Worm (Caenorhabditis elegans): Measurements from ENCODE around the gene msi-1.

msi-1 gene

ce11 chrIII:3935808-3936207, 40.4 kb downstream of the msi-1 start, which contains the start of gene npl-10:
npl-10 (minus strand) TSS chrIII:3935908.
- TF ChIP-seq aha-1 (tag; optimal IDR thresholded peaks at IDR 0.05) (no peak), irx-1 (tag; optimal IDR thresholded peaks at IDR 0.05) (no peak), isw-1 (GFP tag; IDR thresholded peaks at IDR 0.05) (no peak), nhr-85 (tag) (no peak), F16B12.6 (tag; optimal IDR thresholded peaks at IDR 0.05) (no peak), lin-14 (GFP tag; optimal IDR thresholded peaks at IDR 0.05) (no peak), skn-1 (tag; optimal IDR thresholded peaks at IDR 0.05) (no peak), ces-1 (GFP tag; optimal IDR thresholded peaks at IDR 0.05) (no peak), fkh-4 (tag; optimal IDR thresholded peaks at IDR 0.05; ENCODE audit: borderline replicate concordance) (no peak)

DNA sequence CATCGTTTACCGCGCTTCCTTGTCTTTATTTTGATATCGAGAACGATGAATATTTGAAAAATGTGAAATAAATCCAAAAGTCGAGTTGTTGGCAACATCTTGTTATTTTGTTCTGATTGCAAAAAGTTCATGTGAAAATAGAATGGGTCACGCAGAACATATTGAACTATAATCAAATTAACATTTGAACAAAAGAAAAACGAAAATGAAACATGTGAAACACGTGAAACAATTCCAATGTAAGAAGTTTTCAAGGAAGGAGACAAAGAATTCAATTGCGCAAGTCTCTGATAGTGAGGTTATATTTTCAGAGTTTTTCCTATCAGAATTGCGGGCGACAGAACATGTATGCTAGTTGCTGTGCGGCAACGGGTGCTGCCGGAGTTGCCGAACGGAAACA, 44.8 kb downstream of the msi-1 start, which contains the start of gene F37A8.2:
Gene F37A8.2, minus strand, starts transcription at position 101 of the 400 bp plus-strand sequence.
- TF ChIP-seq snpc-4 (tag; optimal IDR thresholded peaks at IDR 0.05) (no peak), nhr-20 (tag; optimal IDR thresholded peaks at IDR 0.05) (no peak), efl-1 (optimal IDR thresholded peaks at IDR 0.05) (no peak), efl-1 (GFP tag; optimal IDR thresholded peaks at IDR 0.05 in 1 of 2) (peak in 1 of 2 experiments; percentile 84), nhr-76 (tag; optimal IDR thresholded peaks at IDR 0.05) (no peak)

DNA sequence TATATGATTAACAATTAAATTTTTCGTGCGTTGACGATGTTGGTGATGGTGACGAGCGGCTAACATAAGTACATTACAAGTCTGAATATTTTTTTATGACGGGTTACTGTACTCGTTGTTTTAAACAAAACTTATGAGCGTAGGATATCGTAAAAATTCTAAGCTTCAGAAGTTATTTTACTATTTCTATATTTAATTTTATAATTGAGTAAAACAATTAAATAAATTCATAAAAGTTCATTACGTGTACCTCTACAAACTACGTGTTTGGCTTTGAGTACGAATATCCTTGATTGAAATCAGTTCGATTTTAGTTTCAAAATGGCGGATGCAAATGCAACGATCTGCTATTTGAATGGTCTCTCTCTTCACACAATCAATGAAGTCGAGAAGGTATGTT, 48.1 kb downstream of the msi-1 start, which contains the start of gene F37A8.1:
Gene F37A8.1, plus strand, starts transcription at position 301 of the 400 bp plus-strand sequence.
- TF ChIP-seq nhr-76 (tag; optimal IDR thresholded peaks at IDR 0.05) (no peak), swsn-7 (tag; optimal IDR thresholded peaks at IDR 0.05) (no peak), mab-9 (GFP tag; IDR thresholded peaks at IDR 0.05) (no peak), nhr-237 (tag; optimal IDR thresholded peaks at IDR 0.05) (no peak), elt-3 (tag; optimal IDR thresholded peaks at IDR 0.05) (no peak), pax-3 (tag; optimal IDR thresholded peaks at IDR 0.05) (no peak), efl-3 (GFP tag; optimal IDR thresholded peaks at IDR 0.05) (no peak), skn-1 (tag; optimal IDR thresholded peaks at IDR 0.05) (no peak), efl-1 (optimal IDR thresholded peaks at IDR 0.05) (no peak), efl-1 (GFP tag; optimal IDR thresholded peaks at IDR 0.05 in 1 of 2) (no peak), unc-130 (tag; optimal IDR thresholded peaks at IDR 0.05) (no peak), snpc-4 (tag; optimal IDR thresholded peaks at IDR 0.05) (no peak)

DNA sequence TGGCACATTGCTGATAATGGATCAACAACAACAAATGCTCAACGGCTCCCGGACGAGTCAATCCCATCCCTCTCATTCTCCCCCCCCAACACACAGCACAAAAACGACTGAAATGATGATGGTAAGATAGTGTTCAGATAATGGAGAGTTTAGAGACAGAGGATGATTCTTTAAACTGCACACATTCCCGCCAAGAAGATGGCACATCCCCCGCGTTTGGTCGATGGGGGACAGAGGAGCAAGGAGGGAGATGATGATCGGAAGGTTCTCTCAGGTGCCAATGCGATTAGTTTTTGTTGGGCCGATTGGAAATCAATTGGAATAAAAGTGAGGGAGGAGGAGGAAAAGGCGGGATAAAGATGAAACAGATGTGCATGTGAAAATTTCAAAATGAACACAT, 48.7 kb downstream of the msi-1 start:
- TF ChIP-seq sptf-1 (tag; optimal IDR thresholded peaks at IDR 0.05): no peak
- no peak for TF ChIP-seq nhr-76 (tag; optimal IDR thresholded peaks at IDR 0.05)
- TF ChIP-seq tbx-2 (tag; optimal IDR thresholded peaks at IDR 0.05): no peak
- TF ChIP-seq rnt-1 (tag; optimal IDR thresholded peaks at IDR 0.05): peak; percentile 58
- TF ChIP-seq unc-130 (tag; optimal IDR thresholded peaks at IDR 0.05): peak; percentile 65
- no peak for TF ChIP-seq unc-98 (GFP tag; IDR thresholded peaks at IDR 0.05)
- no peak for TF ChIP-seq pqm-1 (tag; optimal IDR thresholded peaks at IDR 0.05)
- TF ChIP-seq mab-9 (GFP tag; IDR thresholded peaks at IDR 0.05): no peak
- no peak for TF ChIP-seq aha-1 (tag; optimal IDR thresholded peaks at IDR 0.05)
- peak; percentile 61 for TF ChIP-seq nhr-71 (tag; optimal IDR thresholded peaks at IDR 0.05)
- TF ChIP-seq snu-23 (GFP tag; optimal IDR thresholded peaks at IDR 0.05): peak; percentile 25
- TF ChIP-seq pag-3 (tag; optimal IDR thresholded peaks at IDR 0.05; ENCODE audit: borderline replicate concordance, insufficient read depth): peak; percentile 92
- peak; percentile 9 to 44 for TF ChIP-seq efl-1 (optimal IDR thresholded peaks at IDR 0.05)
- TF ChIP-seq efl-1 (GFP tag; optimal IDR thresholded peaks at IDR 0.05 in 1 of 2): peak; percentile 49 to 91
- no peak for TF ChIP-seq zip-4 (GFP tag; optimal IDR thresholded peaks at IDR 0.05)
- TF ChIP-seq unc-30 (tag; optimal IDR thresholded peaks at IDR 0.05): no peak
- no peak for TF ChIP-seq sox-4 (tag; optimal IDR thresholded peaks at IDR 0.05)
- peak in 1 of 2 experiments; percentile 30 for TF ChIP-seq lin-35 (GFP tag; optimal IDR thresholded peaks at IDR 0.05)
- no peak for TF ChIP-seq C34B4.2 (tag; optimal IDR thresholded peaks at IDR 0.05)
- TF ChIP-seq lsy-2 (tag; optimal IDR thresholded peaks at IDR 0.05): peak; percentile 15 to 38
- no peak for TF ChIP-seq ceh-8 (GFP tag; optimal IDR thresholded peaks at IDR 0.05)
- TF ChIP-seq swsn-7 (tag; optimal IDR thresholded peaks at IDR 0.05): no peak
- TF ChIP-seq elt-2 (tag; optimal IDR thresholded peaks at IDR 0.05): no peak
- no peak for TF ChIP-seq xbp-1 (tag; optimal IDR thresholded peaks at IDR 0.05)
- TF ChIP-seq blmp-1 (tag; optimal IDR thresholded peaks at IDR 0.05): no peak
- peak; percentile 51 for TF ChIP-seq dsc-1 (tag; optimal IDR thresholded peaks at IDR 0.05)
- peak in 2 of 3 experiments; percentile 18 to 27 for TF ChIP-seq dpl-1 (GFP tag; optimal IDR thresholded peaks at IDR 0.05)
- peak; percentile 43; the same call in 1 of the 2 replicates for TF ChIP-seq nhr-19 (GFP tag; conservative IDR thresholded peaks at IDR 0.05)
- peak; percentile 79 for TF ChIP-seq lin-14 (GFP tag; optimal IDR thresholded peaks at IDR 0.05)
- no peak for TF ChIP-seq nhr-47 (tag; optimal IDR thresholded peaks at IDR 0.05)
- TF ChIP-seq alr-1 (tag; optimal IDR thresholded peaks at IDR 0.05; ENCODE audit: borderline replicate concordance): no peak

All from whole organism, L1 larva.